Fruit fly (Drosophila melanogaster) whole organism, embryonic: ENCODE data around the gene CG11342.
A peak's percentile ranks its signal among the peaks of the same experiment; 100 is the strongest.

ENCODE experiments used
- ATbp ChIP-seq: fragments of 200-800 bp; sonication (Bioruptor generic); optimal IDR thresholded peaks from 2 replicates; lab custom pipeline; 2017; ENCODE audit warnings: missing biosample characterization, mild to moderate bottlenecking, missing genetic modification characterization, missing genetic modification reagents
- Blimp-1 ChIP-seq: fragments of 200-800 bp; sonication (Bioruptor generic); optimal IDR thresholded peaks from 3 replicates; lab custom pipeline; 2018; ENCODE audit warnings: missing biosample characterization, missing genetic modification characterization, mild to moderate bottlenecking, moderate library complexity, missing genetic modification reagents
- CG11696 ChIP-seq: fragments of 200-800 bp; sonication (Bioruptor generic); IDR thresholded peaks from 2 replicates; pipeline ENCODE4 v1.3.6; 2022; ENCODE audit warnings: missing biosample characterization, missing genetic modification characterization
- CG12659 ChIP-seq: fragments of 200-800 bp; sonication (Bioruptor generic); optimal IDR thresholded peaks from 3 replicates; lab custom pipeline; 2017; ENCODE audit warnings: mild to moderate bottlenecking, missing biosample characterization, missing genetic modification reagents, missing genetic modification characterization
- CG17385 ChIP-seq: fragments of 200-800 bp; sonication (Bioruptor generic); optimal IDR thresholded peaks from 3 replicates; lab custom pipeline; 2018; ENCODE audit warnings: missing biosample characterization, mild to moderate bottlenecking, missing genetic modification characterization
- CG2199 ChIP-seq: fragments of 200-800 bp; sonication (Bioruptor generic); IDR thresholded peaks from 3 replicates; pipeline ENCODE4 v1.3.6; 2022; ENCODE audit warnings: missing biosample characterization, missing genetic modification characterization
- CG31388 ChIP-seq: fragments of 200-800 bp; sonication (Bioruptor generic); optimal IDR thresholded peaks from 2 replicates; lab custom pipeline; 2016; ENCODE audit warnings: missing biosample characterization, missing genetic modification characterization
- CG3407 ChIP-seq: fragments of 200-800 bp; sonication (Bioruptor generic); optimal IDR thresholded peaks from 2 replicates; lab custom pipeline; 2018; ENCODE audit warnings: missing biosample characterization, mild to moderate bottlenecking, missing genetic modification characterization
- CG4360 ChIP-seq: fragments of 200-800 bp; sonication (Bioruptor generic); IDR thresholded peaks from 2 replicates; pipeline ENCODE4 v1.3.6; 2022; ENCODE audit warnings: missing biosample characterization, missing genetic modification characterization
- CG4707 ChIP-seq: fragments of 200-800 bp; sonication (Bioruptor generic); optimal IDR thresholded peaks from 2 replicates; lab custom pipeline; 2018; ENCODE audit warnings: missing biosample characterization, mild to moderate bottlenecking, missing genetic modification characterization, moderate library complexity
- CG8388 ChIP-seq: fragments of 200-800 bp; sonication (Bioruptor generic); optimal IDR thresholded peaks from 2 replicates; lab custom pipeline; 2019; ENCODE audit warnings: missing biosample characterization, mild to moderate bottlenecking, missing genetic modification characterization, moderate library complexity
- CTCF ChIP-seq: fragments of 200-800 bp; sonication (Bioruptor generic); optimal IDR thresholded peaks from 2 replicates; lab custom pipeline; 2017; ENCODE audit warnings: missing biosample characterization, mild to moderate bottlenecking, missing genetic modification characterization, moderate library complexity
- Dek ChIP-seq: fragments of 200-800 bp; sonication (Bioruptor generic); optimal IDR thresholded peaks from 3 replicates; lab custom pipeline; 2019; ENCODE audit warnings: missing biosample characterization, mild to moderate bottlenecking, missing genetic modification characterization, moderate library complexity
- Dll ChIP-seq: fragments of 200-800 bp; sonication (Bioruptor generic); IDR thresholded peaks from 4 replicates; pipeline ENCODE4 v1.3.6; 2022; ENCODE audit warnings: missing biosample characterization, missing genetic modification characterization; ENCODE audit not compliant: partially characterized antibody
- Doc2 ChIP-seq: fragments of 200-800 bp; sonication (Bioruptor generic); IDR thresholded peaks from 2 replicates; pipeline ENCODE4 v1.3.6; 2022; ENCODE audit warnings: missing biosample characterization, missing genetic modification characterization
- Hr39 ChIP-seq: fragments of >200 bp; optimal IDR thresholded peaks from 2 replicates; lab custom pipeline; 2017
- Med ChIP-seq: fragments of 200-800 bp; sonication (Bioruptor generic); peaks from one replicate; lab custom pipeline; 2016; ENCODE audit warnings: missing biosample characterization, missing genetic modification characterization, mild to moderate bottlenecking, inconsistent platforms, moderate library complexity
- Mes4 ChIP-seq: fragments of 200-800 bp; sonication (Bioruptor generic); optimal IDR thresholded peaks from 2 replicates; lab custom pipeline; 2016; ENCODE audit warnings: missing biosample characterization, missing genetic modification characterization
- Nf-YA ChIP-seq: fragments of 200-800 bp; sonication (Bioruptor generic); IDR thresholded peaks from 2 replicates; pipeline ENCODE4 v1.3.6; 2022; ENCODE audit warnings: missing biosample characterization, missing genetic modification characterization
- ara ChIP-seq: fragments of 200-800 bp; sonication (Bioruptor generic); IDR thresholded peaks from 2 replicates; pipeline ENCODE4 v1.3.6; 2022; ENCODE audit warnings: missing biosample characterization, missing genetic modification characterization
- ash1 ChIP-seq: fragments of 200-800 bp; sonication (Bioruptor generic); optimal IDR thresholded peaks from 2 replicates; lab custom pipeline; 2018; ENCODE audit warnings: missing biosample characterization, mild to moderate bottlenecking, missing genetic modification characterization
- bsh ChIP-seq, 2 experiments: fragments of 200-800 bp; sonication (Bioruptor generic); optimal IDR thresholded peaks; 2 replicates each; lab custom pipeline; 2017 to 2018; ENCODE audit warnings: mild to moderate bottlenecking in 2 of 2, missing biosample characterization in 2 of 2, missing genetic modification characterization in 2 of 2, moderate library complexity in 1 of 2
- cas ChIP-seq: fragments of 200-800 bp; sonication (Bioruptor generic); IDR thresholded peaks from 2 replicates; pipeline ENCODE4 v1.3.6; 2022; ENCODE audit warnings: missing biosample characterization, missing genetic modification characterization
- cato ChIP-seq: fragments of 200-800 bp; sonication (Bioruptor generic); optimal IDR thresholded peaks from 2 replicates; lab custom pipeline; 2016; ENCODE audit warnings: missing biosample characterization, missing genetic modification characterization, borderline replicate concordance
- chinmo ChIP-seq: fragments of 200-800 bp; sonication (Bioruptor generic); IDR thresholded peaks from 4 replicates; pipeline ENCODE4 v1.3.6; 2022; ENCODE audit warnings: missing biosample characterization, missing genetic modification characterization; ENCODE audit not compliant: partially characterized antibody
- crp ChIP-seq, 2 experiments: fragments of 200-800 bp; sonication (Bioruptor generic); optimal IDR thresholded peaks; 2 replicates in 1 of 2; 3 replicates in 1 of 2; lab custom pipeline; 2017; ENCODE audit warnings: missing biosample characterization in 2 of 2, missing genetic modification characterization in 2 of 2, mild to moderate bottlenecking in 1 of 2, moderate library complexity in 1 of 2
- fd64A ChIP-seq: fragments of 200-800 bp; sonication (Bioruptor generic); optimal IDR thresholded peaks from 3 replicates; lab custom pipeline; 2018; ENCODE audit warnings: missing biosample characterization, mild to moderate bottlenecking, missing genetic modification characterization
- fru ChIP-seq: fragments of >200 bp; optimal IDR thresholded peaks from 2 replicates; lab custom pipeline; 2017
- gcm ChIP-seq: fragments of 200-800 bp; sonication (Bioruptor generic); optimal IDR thresholded peaks from 2 replicates; lab custom pipeline; 2019; ENCODE audit warnings: missing biosample characterization, mild to moderate bottlenecking, missing genetic modification characterization, moderate library complexity
- hb ChIP-seq: fragments of 200-800 bp; sonication (Bioruptor generic); IDR thresholded peaks from 3 replicates; pipeline ENCODE4 v1.3.6; 2022; ENCODE audit warnings: missing biosample characterization, missing genetic modification characterization; ENCODE audit not compliant: partially characterized antibody
- hkb ChIP-seq, 2 experiments: fragments of 200-800 bp in 1 of 2; fragments of >200 bp in 1 of 2; sonication (Bioruptor generic) in 1 of 2; IDR thresholded peaks in 1 of 2; optimal IDR thresholded peaks in 1 of 2; 2 replicates each; pipeline versions ENCODE4 v1.3.6 to Lab custom; 2017 to 2022; ENCODE audit warnings: missing biosample characterization in 1 of 2, missing genetic modification characterization in 1 of 2
- oc ChIP-seq: fragments of 200-800 bp; sonication (Bioruptor generic); optimal IDR thresholded peaks from 2 replicates; lab custom pipeline; 2018; ENCODE audit warnings: missing biosample characterization, mild to moderate bottlenecking, missing genetic modification characterization, moderate library complexity
- phol ChIP-seq: fragments of 200-800 bp; sonication (Bioruptor generic); optimal IDR thresholded peaks from 3 replicates; lab custom pipeline; 2018; ENCODE audit warnings: missing biosample characterization, mild to moderate bottlenecking, missing genetic modification characterization, moderate library complexity
- sens ChIP-seq: fragments of 200-800 bp; sonication (Bioruptor generic); peaks from one replicate; lab custom pipeline; 2016; ENCODE audit warnings: missing biosample characterization, missing genetic modification characterization
- seq ChIP-seq: fragments of 200-800 bp; sonication (Bioruptor generic); IDR thresholded peaks from 2 replicates; pipeline ENCODE4 v1.3.6; 2022; ENCODE audit warnings: missing biosample characterization, missing genetic modification characterization
- sr ChIP-seq: fragments of 200-800 bp; sonication (Bioruptor generic); IDR thresholded peaks from 3 replicates; pipeline ENCODE4 v1.3.6; 2022; ENCODE audit warnings: missing biosample characterization, missing genetic modification characterization
- stc ChIP-seq: fragments of 200-800 bp; sonication (Bioruptor generic); IDR thresholded peaks from 2 replicates; pipeline ENCODE4 v1.3.6; 2022; ENCODE audit warnings: missing biosample characterization, missing genetic modification characterization
- tgo ChIP-seq: fragments of 200-800 bp; sonication (Bioruptor generic); IDR thresholded peaks from 3 replicates; pipeline ENCODE4 v1.3.6; 2022; ENCODE audit warnings: missing biosample characterization, missing genetic modification characterization
- ttk ChIP-seq: fragments of 200-800 bp; sonication (Bioruptor generic); IDR thresholded peaks from 2 replicates; pipeline ENCODE4 v2.1.2; 2022; ENCODE audit warnings: missing biosample characterization, missing genetic modification characterization
- wor ChIP-seq: fragments of 200-800 bp; sonication (Bioruptor generic); IDR thresholded peaks from 2 replicates; pipeline ENCODE4 v1.3.6; 2022; ENCODE audit warnings: missing biosample characterization, missing genetic modification characterization
- z ChIP-seq: fragments of 200-800 bp; sonication (Bioruptor generic); IDR thresholded peaks from 3 replicates; pipeline ENCODE4 v1.3.6; 2022; ENCODE audit warnings: missing biosample characterization, missing genetic modification characterization

The CG11342 gene

DNA sequence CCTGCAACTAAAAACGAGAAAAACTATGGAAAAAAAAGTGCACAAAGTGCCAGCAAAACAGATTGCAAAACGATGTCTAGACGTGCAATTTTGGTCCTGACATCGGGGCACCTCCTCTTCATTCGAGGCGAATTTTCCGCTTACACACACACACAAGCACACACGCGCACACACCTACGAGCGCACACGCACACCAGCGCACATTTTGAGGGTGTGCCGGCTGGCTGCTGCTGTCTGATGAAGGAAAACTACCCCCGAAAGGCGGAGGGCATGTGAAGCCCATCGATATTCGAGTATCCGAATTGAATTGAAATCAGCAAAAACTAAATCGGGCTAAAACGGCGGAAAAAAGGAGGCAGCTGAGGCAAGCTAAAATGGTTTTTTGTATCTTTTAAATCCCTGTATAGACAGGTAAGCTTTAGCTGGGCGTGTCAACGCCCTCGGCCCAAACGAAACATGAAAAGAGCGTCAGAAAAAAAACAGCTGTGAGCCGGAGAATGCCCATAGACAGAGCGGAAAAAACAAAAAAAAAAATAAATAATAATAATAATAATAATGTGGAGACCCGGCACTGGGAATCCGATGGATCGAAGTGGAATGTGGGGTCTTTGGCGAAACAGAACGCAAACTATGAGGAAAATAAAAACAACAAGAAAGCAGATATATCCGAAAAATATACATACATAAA is 7.4 kb downstream of the CG11342 start (continued):
- TF ChIP-seq cato (GFP tag; lab: Kevin White, UChicago) (no peak), chinmo (GFP tag; lab: Robert Waterston, UW) (no peak), Hr39 (peak; percentile 90), tgo (GFP tag; lab: Robert Waterston, UW) (no peak), Dll (GFP tag; lab: Robert Waterston, UW) (no peak), cas (GFP tag; lab: Robert Waterston, UW) (no peak), gcm (GFP tag; lab: Kevin White, UChicago) (no peak), CG8388 (no peak), CG4360 (0 out of 2 replicates have a peak, but pooled peaks have one; percentile 28), crp (GFP tag; optimal IDR thresholded peaks at IDR 0.05; lab: Kevin White, UChicago) (no peak), oc (no peak), CG17385 (GFP tag; lab: Kevin White, UChicago) (no peak), fru (lab: Kevin White, UChicago) (no peak), hb (GFP tag; lab: Robert Waterston, UW) (no peak), ash1 (GFP tag; lab: Kevin White, UChicago) (no peak), sens (peak; percentile 16), Nf-YA (GFP tag; lab: Robert Waterston, UW) (no peak), CG11696 (GFP tag; lab: Robert Waterston, UW) (no peak), sr (GFP tag; lab: Robert Waterston, UW) (0 out of 3 replicates have a peak, but pooled peaks have one; percentile 15), seq (GFP tag; lab: Robert Waterston, UW) (peak; percentile 56; the same call in 1 of the 2 replicates), CG31388 (GFP tag; lab: Kevin White, UChicago) (no peak)

- TF ChIP-seq CG2199 (GFP tag; lab: Robert Waterston, UW): peak; percentile 26; the same call in 1 of the 3 replicates
- no peak for TF ChIP-seq Doc2 (GFP tag; lab: Robert Waterston, UW)
- peak; percentile 31 for TF ChIP-seq Blimp-1 (GFP tag; lab: Kevin White, UChicago)
- peak; percentile 74 for TF ChIP-seq sens
- TF ChIP-seq Mes4: no peak
- peak; percentile 58 for TF ChIP-seq ATbp (GFP tag; lab: Kevin White, UChicago)
- peak; percentile 71 for TF ChIP-seq Med
- peak; percentile 66 for TF ChIP-seq CG8388
- no peak for TF ChIP-seq CG12659 (GFP tag; lab: Kevin White, UChicago)
- TF ChIP-seq CG3407 (GFP tag; lab: Kevin White, UChicago): peak; percentile 14
- no peak for TF ChIP-seq wor (GFP tag; lab: Robert Waterston, UW)
- peak; percentile 78; the same call in 2 of the 3 replicates for TF ChIP-seq z (GFP tag; lab: Robert Waterston, UW)
- no peak for TF ChIP-seq phol (tag; lab: Kevin White, UChicago)
- TF ChIP-seq ttk: no peak
- peak; percentile 21; the same call in 1 of the 2 replicates for TF ChIP-seq stc (GFP tag; lab: Robert Waterston, UW)
- peak; percentile 45 for TF ChIP-seq CG4707 (GFP tag; lab: Kevin White, UChicago)
- peak in 1 of 2 experiments; percentile 14 for TF ChIP-seq bsh (GFP tag; optimal IDR thresholded peaks at IDR 0.05; lab: Kevin White, UChicago)
- peak; percentile 17 for TF ChIP-seq fd64A (GFP tag; lab: Kevin White, UChicago)
- TF ChIP-seq CTCF (GFP tag; lab: Kevin White, UChicago): no peak
- no peak for TF ChIP-seq Dek (tag; lab: Kevin White, UChicago)
- TF ChIP-seq hkb (optimal IDR thresholded peaks at IDR 0.05; lab: Kevin White, UChicago): no peak
- peak; percentile 27; the same call in 1 of the 2 replicates for TF ChIP-seq hkb (GFP tag; IDR thresholded peaks at IDR 0.05; lab: Robert Waterston, UW)
- peak; percentile 41; the same call in 1 of the 2 replicates for TF ChIP-seq ara (GFP tag; lab: Robert Waterston, UW)
Measured at dm6 chr3L:4357705-4358131, 9.5 kb downstream of the CG11342 start.
